Worm (Caenorhabditis elegans) whole organism, L1 larva: ENCODE measurements around the gene C04G6.11.

ENCODE experiments used
- C04F5.9 ChIP-seq: sonication (generic microtip); optimal IDR thresholded peaks from 2 replicates; lab custom pipeline; 2016; ENCODE audit warnings: missing genetic modification characterization, missing compliant biosample characterization
- aha-1 ChIP-seq: fragments of 150-350 bp; optimal IDR thresholded peaks from 2 replicates; lab custom pipeline; 2014; ENCODE audit warnings: missing biosample characterization, missing genetic modification characterization
- alr-1 ChIP-seq: fragments of 200-800 bp; sonication (Bioruptor generic); optimal IDR thresholded peaks from 2 replicates; lab custom pipeline; 2018; ENCODE audit warnings: borderline replicate concordance, mild to moderate bottlenecking, missing genetic modification characterization, missing compliant biosample characterization
- blmp-1 ChIP-seq: fragments of 150-350 bp; optimal IDR thresholded peaks from 2 replicates; lab custom pipeline; 2014; ENCODE audit warnings: missing biosample characterization, missing genetic modification characterization
- ceh-63 ChIP-seq: fragments of 200-800 bp; sonication (Bioruptor generic); optimal IDR thresholded peaks from 2 replicates; lab custom pipeline; 2018; ENCODE audit warnings: mild to moderate bottlenecking, missing genetic modification characterization, missing compliant biosample characterization
- ceh-8 ChIP-seq: fragments of 200-800 bp; sonication (Bioruptor generic); optimal IDR thresholded peaks from 2 replicates; lab custom pipeline; 2018; ENCODE audit warnings: mild to moderate bottlenecking, missing genetic modification characterization, moderate library complexity, missing compliant biosample characterization
- ceh-82 ChIP-seq, 3 experiments: fragments of 150-350 bp in 1 of 3; sonication (generic microtip) in 2 of 3; optimal IDR thresholded peaks; 2 replicates each; lab custom pipeline; 2014 to 2017; ENCODE audit warnings: missing biosample characterization in 3 of 3, missing genetic modification characterization in 3 of 3
- ceh-88 ChIP-seq: fragments of 200-800 bp; sonication (Bioruptor generic); IDR thresholded peaks from 2 replicates; pipeline ENCODE4 v1.3.6; 2022; ENCODE audit warnings: missing genetic modification characterization, missing compliant biosample characterization
- ces-1 ChIP-seq: fragments of 150-350 bp; optimal IDR thresholded peaks from 2 replicates; lab custom pipeline; 2014; ENCODE audit warnings: missing biosample characterization, missing genetic modification reagents, missing genetic modification characterization
- elt-2 ChIP-seq: sonication (generic microtip); optimal IDR thresholded peaks from 2 replicates; lab custom pipeline; 2016; ENCODE audit warnings: missing genetic modification characterization, mild to moderate bottlenecking, inconsistent platforms, missing compliant biosample characterization, missing genetic modification reagents
- elt-3 ChIP-seq, 6 experiments: fragments of 150-350 bp in 1 of 6; sonication (generic microtip); optimal IDR thresholded peaks; 2 replicates each; lab custom pipeline; 2017 to 2018; ENCODE audit warnings: missing biosample characterization in 6 of 6, missing genetic modification characterization in 6 of 6, inconsistent platforms in 1 of 6
- ets-5 ChIP-seq: fragments of 200-800 bp; sonication (Bioruptor generic); IDR thresholded peaks from 2 replicates; pipeline ENCODE4 v1.3.6; 2022; ENCODE audit warnings: missing genetic modification characterization, missing compliant biosample characterization
- fos-1 ChIP-seq: fragments of 150-350 bp; optimal IDR thresholded peaks from 2 replicates; lab custom pipeline; 2014; ENCODE audit warnings: missing biosample characterization, missing genetic modification characterization
- hlh-17 ChIP-seq: fragments of 200-800 bp; sonication (Bioruptor generic); optimal IDR thresholded peaks from 2 replicates; lab custom pipeline; 2018; ENCODE audit warnings: missing genetic modification characterization, mild to moderate bottlenecking, missing compliant biosample characterization, moderate library complexity, borderline replicate concordance
- irx-1 ChIP-seq: sonication (generic microtip); optimal IDR thresholded peaks from 2 replicates; lab custom pipeline; 2016; ENCODE audit warnings: missing genetic modification characterization, missing compliant biosample characterization
- isw-1 ChIP-seq: fragments of 200-800 bp; sonication (Bioruptor generic); IDR thresholded peaks from 2 replicates; pipeline ENCODE4 v1.3.6; 2022; ENCODE audit warnings: missing genetic modification characterization, missing compliant biosample characterization
- lin-13 ChIP-seq: fragments of 150-350 bp; optimal IDR thresholded peaks from 2 replicates; lab custom pipeline; 2014; ENCODE audit warnings: missing biosample characterization, missing genetic modification reagents, missing genetic modification characterization
- lin-35 ChIP-seq, 2 experiments: fragments of 150-350 bp; optimal IDR thresholded peaks; 2 replicates each; lab custom pipeline; 2014; ENCODE audit warnings: missing biosample characterization in 2 of 2, missing genetic modification characterization in 2 of 2, missing genetic modification reagents in 2 of 2
- lin-39 ChIP-seq: fragments of 150-350 bp; optimal IDR thresholded peaks from 2 replicates; lab custom pipeline; 2014; ENCODE audit warnings: missing biosample characterization, missing genetic modification reagents, missing genetic modification characterization
- lsy-2 ChIP-seq, 2 experiments: fragments of 150-350 bp; optimal IDR thresholded peaks; 2 replicates each; lab custom pipeline; 2014; ENCODE audit warnings: missing biosample characterization in 2 of 2, missing genetic modification characterization in 2 of 2
- mdl-1 ChIP-seq, 2 experiments: fragments of 150-350 bp; optimal IDR thresholded peaks; 2 replicates each; lab custom pipeline; 2014 to 2017; ENCODE audit warnings: missing biosample characterization in 2 of 2, missing genetic modification characterization in 2 of 2, inconsistent platforms in 1 of 2
- mef-2 ChIP-seq: fragments of 150-350 bp; optimal IDR thresholded peaks from 2 replicates; lab custom pipeline; 2014; ENCODE audit warnings: missing biosample characterization, missing genetic modification characterization
- mep-1 ChIP-seq: fragments of 150-350 bp; optimal IDR thresholded peaks from 2 replicates; lab custom pipeline; 2014; ENCODE audit warnings: missing biosample characterization, missing genetic modification characterization
- nhr-19 ChIP-seq: fragments of 200-800 bp; sonication (Bioruptor generic); conservative IDR thresholded peaks from 2 replicates; pipeline ENCODE4 v1.3.6; 2022; ENCODE audit warnings: missing genetic modification characterization, missing compliant biosample characterization
- nhr-76 ChIP-seq: sonication (generic microtip); optimal IDR thresholded peaks from 2 replicates; lab custom pipeline; 2017; ENCODE audit warnings: missing biosample characterization, missing genetic modification characterization
- nhr-84 ChIP-seq: sonication (generic microtip); optimal IDR thresholded peaks from 2 replicates; lab custom pipeline; 2017; ENCODE audit warnings: missing biosample characterization, missing genetic modification characterization
- nhr-85 ChIP-seq: sonication (generic microtip); peaks from one replicate; lab custom pipeline; 2016; ENCODE audit warnings: missing genetic modification characterization, inconsistent platforms, missing compliant biosample characterization
- nhr-90 ChIP-seq: sonication (generic microtip); optimal IDR thresholded peaks from 2 replicates; lab custom pipeline; 2016; ENCODE audit warnings: mild to moderate bottlenecking, missing genetic modification characterization, missing compliant biosample characterization; ENCODE audit not compliant: poor library complexity
- pax-3 ChIP-seq: fragments of 200-800 bp; sonication (Bioruptor generic); optimal IDR thresholded peaks from 2 replicates; lab custom pipeline; 2018; ENCODE audit warnings: mild to moderate bottlenecking, missing genetic modification characterization, moderate library complexity, missing compliant biosample characterization
- pqm-1 ChIP-seq: sonication (generic microtip); optimal IDR thresholded peaks from 3 replicates; lab custom pipeline; 2017; ENCODE audit warnings: missing biosample characterization, missing genetic modification characterization
- rnt-1 ChIP-seq: sonication (generic microtip); optimal IDR thresholded peaks from 2 replicates; lab custom pipeline; 2016; ENCODE audit warnings: mild to moderate bottlenecking, missing genetic modification characterization, moderate library complexity, missing compliant biosample characterization
- snpc-4 ChIP-seq: fragments of 150-350 bp; optimal IDR thresholded peaks from 2 replicates; lab custom pipeline; 2014; ENCODE audit warnings: missing biosample characterization, missing genetic modification characterization
- sptf-1 ChIP-seq: fragments of 150-350 bp; optimal IDR thresholded peaks from 2 replicates; lab custom pipeline; 2014; ENCODE audit warnings: missing biosample characterization, missing genetic modification characterization
- sup-37 ChIP-seq: fragments of 200-800 bp; sonication (Bioruptor generic); optimal IDR thresholded peaks from 2 replicates; lab custom pipeline; 2018; ENCODE audit warnings: mild to moderate bottlenecking, missing genetic modification characterization, missing compliant biosample characterization
- swsn-7 ChIP-seq: sonication (generic microtip); optimal IDR thresholded peaks from 2 replicates; lab custom pipeline; 2016; ENCODE audit warnings: missing genetic modification characterization, missing compliant biosample characterization
- unc-30 ChIP-seq: sonication (generic microtip); optimal IDR thresholded peaks from 2 replicates; lab custom pipeline; 2017; ENCODE audit warnings: missing biosample characterization, missing genetic modification characterization
- unc-62 ChIP-seq: fragments of 150-350 bp; optimal IDR thresholded peaks from 2 replicates; lab custom pipeline; 2014; ENCODE audit warnings: missing biosample characterization, missing genetic modification reagents, missing genetic modification characterization
- unc-86 ChIP-seq: sonication (generic microtip); optimal IDR thresholded peaks from 2 replicates; lab custom pipeline; 2016; ENCODE audit warnings: missing genetic modification characterization, missing compliant biosample characterization
- unc-98 ChIP-seq: fragments of 200-800 bp; sonication (Bioruptor generic); IDR thresholded peaks from 2 replicates; pipeline ENCODE4 v1.3.6; 2022; ENCODE audit warnings: missing genetic modification characterization, missing compliant biosample characterization
- vab-15 ChIP-seq: sonication (generic microtip); optimal IDR thresholded peaks from 2 replicates; lab custom pipeline; 2017; ENCODE audit warnings: missing genotype, mild to moderate bottlenecking, missing genetic modification characterization, missing compliant biosample characterization
- xbp-1 ChIP-seq: sonication (generic microtip); optimal IDR thresholded peaks from 2 replicates; lab custom pipeline; 2016; ENCODE audit warnings: missing genetic modification characterization, missing compliant biosample characterization
- zag-1 ChIP-seq: fragments of 150-350 bp; optimal IDR thresholded peaks from 2 replicates; lab custom pipeline; 2014; ENCODE audit warnings: missing biosample characterization, missing genetic modification characterization
- ztf-11 ChIP-seq, 2 experiments: sonication (generic microtip); optimal IDR thresholded peaks; 2 replicates each; lab custom pipeline; 2016 to 2017; ENCODE audit warnings: missing genetic modification characterization in 2 of 2, missing biosample characterization in 1 of 2, missing compliant biosample characterization in 1 of 2
- ztf-4 ChIP-seq: fragments of 150-350 bp; optimal IDR thresholded peaks from 2 replicates; lab custom pipeline; 2014; ENCODE audit warnings: missing biosample characterization, missing genetic modification characterization

C04G6.11 gene

ce11 chrII:5055129-5055666 lies 48.4 kb downstream of the C04G6.11 start, which contains the start of the genes ify-1 and rpl-22 (continued):
- peak; percentile 87 for TF ChIP-seq blmp-1 (tag; lab: Kevin White, UChicago)
- peak; percentile 93 for TF ChIP-seq xbp-1 (tag; lab: Kevin White, UChicago)
- TF ChIP-seq vab-15 (tag; lab: Kevin White, UChicago): peak; percentile 90
- TF ChIP-seq ceh-88: peak; percentile 82
- peak; percentile 92 for TF ChIP-seq nhr-90
- peak; percentile 93 for TF ChIP-seq nhr-19 (GFP tag; lab: Robert Waterston, UW)
- no peak for TF ChIP-seq pqm-1 (tag; lab: Kevin White, UChicago)
- peak; percentile 80 for TF ChIP-seq C04F5.9 (tag; lab: Kevin White, UChicago)
- TF ChIP-seq ets-5 (GFP tag; lab: Robert Waterston, UW): no peak
- peak in 1 of 2 experiments; percentile 90 for TF ChIP-seq mdl-1 (tag; optimal IDR thresholded peaks at IDR 0.05; lab: Kevin White, UChicago)
- peak; percentile 86 for TF ChIP-seq fos-1
- TF ChIP-seq unc-86 (tag; lab: Kevin White, UChicago): peak; percentile 88
- TF ChIP-seq swsn-7 (tag; lab: Kevin White, UChicago): peak; percentile 93
- TF ChIP-seq unc-30 (tag; lab: Kevin White, UChicago): no peak
- peak; percentile 95 to 98 for TF ChIP-seq lin-35 (GFP tag; optimal IDR thresholded peaks at IDR 0.05; lab: Kevin White, UChicago)
- TF ChIP-seq nhr-76 (tag; lab: Kevin White, UChicago): no peak
- TF ChIP-seq nhr-85 (tag; lab: Kevin White, UChicago): peak; percentile 96
- TF ChIP-seq ceh-63 (GFP tag; lab: Kevin White, UChicago): no peak
- TF ChIP-seq zag-1: peak; percentile 17
- peak; percentile 85 for TF ChIP-seq irx-1 (tag; lab: Kevin White, UChicago)
- TF ChIP-seq lin-39 (tag; lab: Kevin White, UChicago): peak; percentile 82
- peak; percentile 81 for TF ChIP-seq pax-3 (tag; lab: Kevin White, UChicago)
- TF ChIP-seq alr-1 (tag; lab: Kevin White, UChicago): no peak
- TF ChIP-seq rnt-1 (tag; lab: Kevin White, UChicago): peak; percentile 96
- TF ChIP-seq elt-2 (tag; lab: Kevin White, UChicago): peak; percentile 99
- peak; percentile 88 for TF ChIP-seq ztf-4 (tag; lab: Kevin White, UChicago)
- TF ChIP-seq ces-1: no peak
- peak; percentile 5 to 98 (median 78) for TF ChIP-seq elt-3 (tag; optimal IDR thresholded peaks at IDR 0.05; lab: Kevin White, UChicago)
- TF ChIP-seq hlh-17 (GFP tag; lab: Kevin White, UChicago): no peak
- TF ChIP-seq sptf-1 (tag; lab: Kevin White, UChicago): no peak
- TF ChIP-seq ztf-11 (tag; optimal IDR thresholded peaks at IDR 0.05; lab: Kevin White, UChicago): peak in 1 of 2 experiments; percentile 78
- TF ChIP-seq snpc-4 (tag; lab: Kevin White, UChicago): peak; percentile 93
- peak; percentile 36 for TF ChIP-seq aha-1 (tag; lab: Kevin White, UChicago)
- peak; percentile 89 to 97 (median 94) for TF ChIP-seq ceh-82 (tag; optimal IDR thresholded peaks at IDR 0.05; lab: Kevin White, UChicago)
- no peak for TF ChIP-seq nhr-84 (tag; lab: Kevin White, UChicago)
- peak; percentile 93 for TF ChIP-seq lin-13
- peak; percentile 17 for TF ChIP-seq mef-2 (tag; lab: Kevin White, UChicago)
- peak; percentile 51 for TF ChIP-seq sup-37 (GFP tag; lab: Kevin White, UChicago)
- TF ChIP-seq lsy-2 (tag; optimal IDR thresholded peaks at IDR 0.05; lab: Kevin White, UChicago): peak; percentile 99 to 100
- no peak for TF ChIP-seq unc-98
- TF ChIP-seq unc-62: no peak
- peak; percentile 95 for TF ChIP-seq mep-1 (tag; lab: Kevin White, UChicago)
- peak; percentile 93 for TF ChIP-seq isw-1
- TF ChIP-seq ceh-8: peak; percentile 83
